Worm (Caenorhabditis elegans) whole organism, dauer: ENCODE results near the gene Y43F8B.20.

Experiments
- unc-62 ChIP-seq: sonication (generic microtip); optimal IDR thresholded peaks from 2 replicates; lab custom pipeline; 2017; ENCODE audit warnings: missing biosample characterization, missing genetic modification reagents, missing genetic modification characterization

Y43F8B.20 gene

ce11 chrV:19549689-19550088, at the start of gene Y43F8B.20:
Gene Y43F8B.20, minus strand, starts transcription at chrV:19549789.
- no peak for TF ChIP-seq unc-62 (GFP tag; lab: Kevin White, UChicago)

- no peak for TF ChIP-seq unc-62 (GFP tag; lab: Kevin White, UChicago)
Observed at ce11 chrV:19599087-19599486, 49.5 kb upstream of the Y43F8B.20 start.

ce11 chrV:19590826-19591225, 41.2 kb upstream of the Y43F8B.20 start:
- TF ChIP-seq unc-62 (GFP tag; lab: Kevin White, UChicago) = no peak

- no peak for TF ChIP-seq unc-62 (GFP tag; lab: Kevin White, UChicago)
Observed at ce11 chrV:19582256-19582655, 32.7 kb upstream of the Y43F8B.20 start.

ce11 chrV:19579509-19579908, 29.9 kb upstream of the Y43F8B.20 start:
- TF ChIP-seq unc-62 (GFP tag; lab: Kevin White, UChicago) = no peak

ce11 chrV:19570102-19570501, 20.5 kb upstream of the Y43F8B.20 start:
- TF ChIP-seq unc-62 (GFP tag; lab: Kevin White, UChicago) = no peak

- TF ChIP-seq unc-62 (GFP tag; lab: Kevin White, UChicago) = no peak
Observed at ce11 chrV:19565082-19565481, 15.5 kb upstream of the Y43F8B.20 start, which contains the start of gene kcnl-1. Gene kcnl-1, plus strand, starts transcription at chrV:19565382.

- TF ChIP-seq unc-62 (GFP tag; lab: Kevin White, UChicago) = no peak
Observed at ce11 chrV:19555869-19556268, 6.3 kb upstream of the Y43F8B.20 start, which contains the start of gene oac-1. Gene oac-1, minus strand, starts transcription at chrV:19555969.

ce11 chrV:19555350-19555749, 5.8 kb upstream of the Y43F8B.20 start:
- TF ChIP-seq unc-62 (GFP tag; lab: Kevin White, UChicago) = no peak

- TF ChIP-seq unc-62 (GFP tag; lab: Kevin White, UChicago) = no peak
Observed at ce11 chrV:19550294-19550693, 705 bp upstream of the Y43F8B.20 start.

- TF ChIP-seq unc-62 (GFP tag; lab: Kevin White, UChicago) = no peak
Observed at ce11 chrV:19546673-19547072, 2.9 kb downstream of the Y43F8B.20 start.

- no peak for TF ChIP-seq unc-62 (GFP tag; lab: Kevin White, UChicago)
Observed at ce11 chrV:19546100-19546499, 3.5 kb downstream of the Y43F8B.20 start, which contains the start of gene Y43F8B.1. Gene Y43F8B.1, minus strand, starts transcription at chrV:19546200.

- no peak for TF ChIP-seq unc-62 (GFP tag; lab: Kevin White, UChicago)
Observed at ce11 chrV:19545026-19545425, 4.6 kb downstream of the Y43F8B.20 start.

ce11 chrV:19543509-19543908, 6.1 kb downstream of the Y43F8B.20 start:
- TF ChIP-seq unc-62 (GFP tag; lab: Kevin White, UChicago) = no peak

ce11 chrV:19540916-19541315, 8.7 kb downstream of the Y43F8B.20 start:
- TF ChIP-seq unc-62 (GFP tag; lab: Kevin White, UChicago) = no peak

- TF ChIP-seq unc-62 (GFP tag; lab: Kevin White, UChicago) = no peak
Observed at ce11 chrV:19533480-19533879, 16.1 kb downstream of the Y43F8B.20 start.

ce11 chrV:19533010-19533409, 16.6 kb downstream of the Y43F8B.20 start, which contains the start of gene Y43F8B.2:
Gene Y43F8B.2, minus strand, starts transcription at chrV:19533110.
- TF ChIP-seq unc-62 (GFP tag; lab: Kevin White, UChicago) = no peak

- TF ChIP-seq unc-62 (GFP tag; lab: Kevin White, UChicago) = no peak
Observed at ce11 chrV:19531034-19531433, 18.6 kb downstream of the Y43F8B.20 start.
